Fruit fly (Drosophila melanogaster) whole organism, embryonic: ENCODE data around the gene APP-BP1.

Experiments
- CG1529 ChIP-seq: fragments of 200-800 bp; sonication (Bioruptor generic); optimal IDR thresholded peaks from 3 replicates; lab custom pipeline; 2018; ENCODE audit warnings: missing biosample characterization, missing genetic modification characterization
- CG6813 ChIP-seq: fragments of 200-800 bp; sonication (Bioruptor generic); optimal IDR thresholded peaks from 2 replicates; lab custom pipeline; 2017; ENCODE audit warnings: missing biosample characterization, missing genetic modification characterization, mild to moderate bottlenecking, moderate library complexity, missing genetic modification reagents
- CG8478 ChIP-seq: fragments of >200 bp; optimal IDR thresholded peaks from 2 replicates; lab custom pipeline; 2018
- Fer2 ChIP-seq: fragments of 200-800 bp; sonication (Bioruptor generic); optimal IDR thresholded peaks from 2 replicates; lab custom pipeline; 2018; ENCODE audit warnings: missing biosample characterization, mild to moderate bottlenecking, missing genetic modification characterization, moderate library complexity
- Gug ChIP-seq: fragments of 200-800 bp; sonication (Bioruptor generic); IDR thresholded peaks from 4 replicates; pipeline ENCODE4 v1.3.6; 2022; ENCODE audit warnings: missing biosample characterization, missing genetic modification characterization
- Hmr ChIP-seq: fragments of 200-800 bp; sonication (Bioruptor generic); optimal IDR thresholded peaks from 3 replicates; lab custom pipeline; 2017; ENCODE audit warnings: mild to moderate bottlenecking, missing biosample characterization, missing genetic modification reagents, missing genetic modification characterization
- Lpt ChIP-seq: fragments of >200 bp; optimal IDR thresholded peaks from 2 replicates; lab custom pipeline; 2018; ENCODE audit warnings: missing biosample characterization, missing genetic modification characterization
- Side ChIP-seq: fragments of 200-800 bp; sonication (Bioruptor generic); optimal IDR thresholded peaks from 2 replicates; lab custom pipeline; 2016; ENCODE audit warnings: missing biosample characterization, missing genetic modification characterization
- Vsx1 ChIP-seq: fragments of 200-800 bp; sonication (Bioruptor generic); optimal IDR thresholded peaks from 2 replicates; lab custom pipeline; 2017; ENCODE audit warnings: missing biosample characterization, mild to moderate bottlenecking, missing genetic modification characterization, missing genetic modification reagents
- crp ChIP-seq, 2 experiments: fragments of 200-800 bp; sonication (Bioruptor generic); optimal IDR thresholded peaks; 2 replicates in 1 of 2; 3 replicates in 1 of 2; lab custom pipeline; 2017; ENCODE audit warnings: missing biosample characterization in 2 of 2, missing genetic modification characterization in 2 of 2, mild to moderate bottlenecking in 1 of 2, moderate library complexity in 1 of 2
- disco-r ChIP-seq: fragments of 200-800 bp; sonication (Bioruptor generic); optimal IDR thresholded peaks from 2 replicates; lab custom pipeline; 2016; ENCODE audit warnings: missing biosample characterization, missing genetic modification characterization
- phol ChIP-seq: fragments of 200-800 bp; sonication (Bioruptor generic); optimal IDR thresholded peaks from 3 replicates; lab custom pipeline; 2018; ENCODE audit warnings: missing biosample characterization, mild to moderate bottlenecking, missing genetic modification characterization, moderate library complexity

- TF ChIP-seq CG1529 (GFP tag; lab: Kevin White, UChicago): no peak
- TF ChIP-seq Vsx1: no peak
- no peak for TF ChIP-seq Gug (GFP tag; lab: Robert Waterston, UW)
- TF ChIP-seq Fer2 (tag; lab: Kevin White, UChicago): no peak
- TF ChIP-seq phol: no peak
- no peak for TF ChIP-seq CG8478 (lab: Kevin White, UChicago)
- TF ChIP-seq Hmr (GFP tag; lab: Kevin White, UChicago): no peak
- TF ChIP-seq disco-r (GFP tag; lab: Kevin White, UChicago): no peak
- TF ChIP-seq crp (GFP tag; optimal IDR thresholded peaks at IDR 0.05; lab: Kevin White, UChicago): no peak
- no peak for TF ChIP-seq CG6813 (GFP tag; lab: Kevin White, UChicago)
- no peak for TF ChIP-seq Lpt (GFP tag; lab: Kevin White, UChicago)
- no peak for TF ChIP-seq Side (GFP tag; lab: Kevin White, UChicago)
These were observed 46.9 kb upstream of the APP-BP1 start, which contains the start of gene CG43693 for dm6 chr3L:11051271-11051670.
